Worm (Caenorhabditis elegans) whole organism, L3 larva: Measurements from ENCODE around the gene Y39A1A.16.

ENCODE experiments used
- aly-2 ChIP-seq: fragments of 150-350 bp; optimal IDR thresholded peaks from 2 replicates; lab custom pipeline; 2014; ENCODE audit warnings: missing biosample characterization, missing genetic modification characterization
- ama-1 ChIP-seq: fragments of 150-350 bp; optimal IDR thresholded peaks from 2 replicates; lab custom pipeline; 2018
- ceh-28 ChIP-seq: fragments of 150-350 bp; optimal IDR thresholded peaks from 2 replicates; lab custom pipeline; 2014; ENCODE audit warnings: missing biosample characterization, missing genetic modification reagents, missing genetic modification characterization
- elt-3 ChIP-seq, 3 experiments: fragments of 150-350 bp in 1 of 3; sonication (generic microtip) in 2 of 3; optimal IDR thresholded peaks; 2 replicates in 2 of 3; 4 replicates in 1 of 3; lab custom pipeline; 2014 to 2017; ENCODE audit warnings: missing biosample characterization in 3 of 3, missing genetic modification characterization in 3 of 3
- mdl-1 ChIP-seq: fragments of 150-350 bp; optimal IDR thresholded peaks from 2 replicates; lab custom pipeline; 2014; ENCODE audit warnings: missing biosample characterization, missing genetic modification characterization
- mml-1 ChIP-seq: fragments of 150-350 bp; sonication (generic microtip); optimal IDR thresholded peaks from 3 replicates; lab custom pipeline; 2014; ENCODE audit warnings: missing biosample characterization, missing genetic modification characterization
- nhr-25 ChIP-seq: sonication (generic microtip); optimal IDR thresholded peaks from 2 replicates; lab custom pipeline; 2017; ENCODE audit warnings: missing biosample characterization, missing genetic modification characterization
- nhr-28 ChIP-seq: fragments of 150-350 bp; optimal IDR thresholded peaks from 2 replicates; lab custom pipeline; 2014; ENCODE audit warnings: missing biosample characterization, missing genetic modification characterization
- nhr-77 ChIP-seq: fragments of 150-350 bp; optimal IDR thresholded peaks from 2 replicates; lab custom pipeline; 2014; ENCODE audit warnings: missing biosample characterization, missing genetic modification characterization
- pqm-1 ChIP-seq: fragments of 150-350 bp; optimal IDR thresholded peaks from 2 replicates; lab custom pipeline; 2017; ENCODE audit warnings: missing biosample characterization, missing genetic modification characterization, inconsistent platforms
- sea-2 ChIP-seq: fragments of 150-350 bp; sonication (generic microtip); optimal IDR thresholded peaks from 4 replicates; lab custom pipeline; 2014; ENCODE audit warnings: missing biosample characterization, missing genetic modification reagents, missing genetic modification characterization
- tbx-2 ChIP-seq: sonication (generic microtip); optimal IDR thresholded peaks from 2 replicates; lab custom pipeline; 2016; ENCODE audit warnings: mild to moderate bottlenecking, missing genetic modification characterization, missing compliant biosample characterization
- unc-39 ChIP-seq: sonication (generic microtip); optimal IDR thresholded peaks from 4 replicates; lab custom pipeline; 2017; ENCODE audit warnings: missing biosample characterization, missing genetic modification characterization
- unc-62 ChIP-seq: fragments of 150-350 bp; sonication (generic microtip); optimal IDR thresholded peaks from 4 replicates; lab custom pipeline; 2014; ENCODE audit warnings: missing biosample characterization, missing genetic modification reagents, missing genetic modification characterization

- TF ChIP-seq ceh-28 (tag; lab: Kevin White, UChicago) = no peak
- no peak for TF ChIP-seq sea-2
- TF ChIP-seq pqm-1 (tag; lab: Kevin White, UChicago) = no peak
- no peak for TF ChIP-seq nhr-25
- TF ChIP-seq unc-39 (tag; lab: Kevin White, UChicago) = no peak
- TF ChIP-seq elt-3 (tag; optimal IDR thresholded peaks at IDR 0.05; lab: Kevin White, UChicago) = no peak
- TF ChIP-seq mml-1 (tag; lab: Kevin White, UChicago) = no peak
- TF ChIP-seq mdl-1 (tag; lab: Kevin White, UChicago) = no peak
- TF ChIP-seq tbx-2 = no peak
- no peak for TF ChIP-seq nhr-28 (tag; lab: Kevin White, UChicago)
- TF ChIP-seq unc-62 = no peak
- TF ChIP-seq ama-1 (lab: Kevin White, UChicago) = peak; percentile 27
- no peak for TF ChIP-seq nhr-77
- TF ChIP-seq aly-2 (tag; lab: Kevin White, UChicago) = no peak
Measured at ce11 chrIII:10716091-10716490, 37.0 kb downstream of the Y39A1A.16 start, which contains the start of gene W09D10.4.
